Worm (Caenorhabditis elegans) whole organism, L1 larva: ENCODE results near the gene T04F3.3.

Experiments used
- C16A3.4 ChIP-seq: fragments of 150-350 bp; optimal IDR thresholded peaks from 2 replicates; lab custom pipeline; 2014; ENCODE audit warnings: missing biosample characterization, missing genetic modification characterization
- C34B4.2 ChIP-seq: sonication (generic microtip); optimal IDR thresholded peaks from 2 replicates; lab custom pipeline; 2017; ENCODE audit warnings: mild to moderate bottlenecking, missing genetic modification characterization, missing compliant biosample characterization
- Y116A8C.19 ChIP-seq: sonication (generic microtip); optimal IDR thresholded peaks from 2 replicates; lab custom pipeline; 2016; ENCODE audit warnings: missing compliant biosample characterization, missing genetic modification characterization, borderline replicate concordance
- blmp-1 ChIP-seq: fragments of 150-350 bp; optimal IDR thresholded peaks from 2 replicates; lab custom pipeline; 2014; ENCODE audit warnings: missing biosample characterization, missing genetic modification characterization
- ceh-63 ChIP-seq: fragments of 200-800 bp; sonication (Bioruptor generic); optimal IDR thresholded peaks from 2 replicates; lab custom pipeline; 2018; ENCODE audit warnings: mild to moderate bottlenecking, missing genetic modification characterization, missing compliant biosample characterization
- ceh-8 ChIP-seq: fragments of 200-800 bp; sonication (Bioruptor generic); optimal IDR thresholded peaks from 2 replicates; lab custom pipeline; 2018; ENCODE audit warnings: mild to moderate bottlenecking, missing genetic modification characterization, moderate library complexity, missing compliant biosample characterization
- ces-1 ChIP-seq: fragments of 150-350 bp; optimal IDR thresholded peaks from 2 replicates; lab custom pipeline; 2014; ENCODE audit warnings: missing biosample characterization, missing genetic modification reagents, missing genetic modification characterization
- dpl-1 ChIP-seq, 3 experiments: fragments of 150-350 bp in 2 of 3; sonication (generic microtip) in 1 of 3; optimal IDR thresholded peaks; 2 replicates each; lab custom pipeline; 2014 to 2017; ENCODE audit warnings: missing biosample characterization in 3 of 3, missing genetic modification characterization in 3 of 3, missing genetic modification reagents in 3 of 3
- dsc-1 ChIP-seq: sonication (generic microtip); optimal IDR thresholded peaks from 2 replicates; lab custom pipeline; 2016; ENCODE audit warnings: mild to moderate bottlenecking, missing genetic modification characterization, missing compliant biosample characterization
- efl-3 ChIP-seq: fragments of 200-800 bp; sonication (Bioruptor generic); optimal IDR thresholded peaks from 2 replicates; lab custom pipeline; 2018; ENCODE audit warnings: mild to moderate bottlenecking, missing genetic modification characterization, missing compliant biosample characterization
- egl-13 ChIP-seq: sonication (generic microtip); optimal IDR thresholded peaks from 2 replicates; lab custom pipeline; 2016; ENCODE audit warnings: missing genotype, missing genetic modification reagents, missing genetic modification characterization, missing compliant biosample characterization
- elt-2 ChIP-seq: sonication (generic microtip); optimal IDR thresholded peaks from 2 replicates; lab custom pipeline; 2016; ENCODE audit warnings: missing genetic modification characterization, mild to moderate bottlenecking, inconsistent platforms, missing compliant biosample characterization, missing genetic modification reagents
- elt-3 ChIP-seq, 6 experiments: fragments of 150-350 bp in 1 of 6; sonication (generic microtip); optimal IDR thresholded peaks; 2 replicates each; lab custom pipeline; 2017 to 2018; ENCODE audit warnings: missing biosample characterization in 6 of 6, missing genetic modification characterization in 6 of 6, inconsistent platforms in 1 of 6
- ets-5 ChIP-seq: fragments of 200-800 bp; sonication (Bioruptor generic); IDR thresholded peaks from 2 replicates; pipeline ENCODE4 v1.3.6; 2022; ENCODE audit warnings: missing genetic modification characterization, missing compliant biosample characterization
- fkh-10 ChIP-seq: sonication (generic microtip); optimal IDR thresholded peaks from 2 replicates; lab custom pipeline; 2017; ENCODE audit warnings: missing biosample characterization, missing genetic modification reagents, missing genetic modification characterization
- fos-1 ChIP-seq: fragments of 150-350 bp; optimal IDR thresholded peaks from 2 replicates; lab custom pipeline; 2014; ENCODE audit warnings: missing biosample characterization, missing genetic modification characterization
- grh-1 ChIP-seq: fragments of 200-800 bp; sonication (Bioruptor generic); IDR thresholded peaks from 2 replicates; pipeline ENCODE4 v1.3.6; 2022; ENCODE audit warnings: missing genetic modification reagents, missing genetic modification characterization, missing compliant biosample characterization
- hlh-4 ChIP-seq: sonication (generic microtip); optimal IDR thresholded peaks from 2 replicates; lab custom pipeline; 2016; ENCODE audit warnings: mild to moderate bottlenecking, missing genetic modification characterization, missing compliant biosample characterization
- isw-1 ChIP-seq: fragments of 200-800 bp; sonication (Bioruptor generic); IDR thresholded peaks from 2 replicates; pipeline ENCODE4 v1.3.6; 2022; ENCODE audit warnings: missing genetic modification characterization, missing compliant biosample characterization
- lin-13 ChIP-seq: fragments of 150-350 bp; optimal IDR thresholded peaks from 2 replicates; lab custom pipeline; 2014; ENCODE audit warnings: missing biosample characterization, missing genetic modification reagents, missing genetic modification characterization
- lin-15B ChIP-seq: fragments of 150-350 bp; sonication (generic microtip); optimal IDR thresholded peaks from 3 replicates; lab custom pipeline; 2014; ENCODE audit warnings: missing biosample characterization, missing genetic modification characterization
- lin-39 ChIP-seq: fragments of 150-350 bp; optimal IDR thresholded peaks from 2 replicates; lab custom pipeline; 2014; ENCODE audit warnings: missing biosample characterization, missing genetic modification reagents, missing genetic modification characterization
- lsy-2 ChIP-seq, 2 experiments: fragments of 150-350 bp; optimal IDR thresholded peaks; 2 replicates each; lab custom pipeline; 2014; ENCODE audit warnings: missing biosample characterization in 2 of 2, missing genetic modification characterization in 2 of 2
- mdl-1 ChIP-seq, 2 experiments: fragments of 150-350 bp; optimal IDR thresholded peaks; 2 replicates each; lab custom pipeline; 2014 to 2017; ENCODE audit warnings: missing biosample characterization in 2 of 2, missing genetic modification characterization in 2 of 2, inconsistent platforms in 1 of 2
- mef-2 ChIP-seq: fragments of 150-350 bp; optimal IDR thresholded peaks from 2 replicates; lab custom pipeline; 2014; ENCODE audit warnings: missing biosample characterization, missing genetic modification characterization
- mep-1 ChIP-seq: fragments of 150-350 bp; optimal IDR thresholded peaks from 2 replicates; lab custom pipeline; 2014; ENCODE audit warnings: missing biosample characterization, missing genetic modification characterization
- nhr-11 ChIP-seq: fragments of 150-350 bp; optimal IDR thresholded peaks from 2 replicates; lab custom pipeline; 2014; ENCODE audit warnings: missing biosample characterization, missing genetic modification characterization
- nhr-12 ChIP-seq: sonication (generic microtip); optimal IDR thresholded peaks from 2 replicates; lab custom pipeline; 2017; ENCODE audit warnings: missing biosample characterization, missing genetic modification characterization
- nhr-19 ChIP-seq: fragments of 200-800 bp; sonication (Bioruptor generic); conservative IDR thresholded peaks from 2 replicates; pipeline ENCODE4 v1.3.6; 2022; ENCODE audit warnings: missing genetic modification characterization, missing compliant biosample characterization
- nhr-20 ChIP-seq: sonication (generic microtip); optimal IDR thresholded peaks from 2 replicates; lab custom pipeline; 2016; ENCODE audit warnings: mild to moderate bottlenecking, missing genetic modification characterization, missing compliant biosample characterization
- nhr-71 ChIP-seq: sonication (generic microtip); optimal IDR thresholded peaks from 2 replicates; lab custom pipeline; 2016; ENCODE audit warnings: mild to moderate bottlenecking, missing genetic modification characterization, moderate library complexity, missing compliant biosample characterization
- nhr-85 ChIP-seq: sonication (generic microtip); peaks from one replicate; lab custom pipeline; 2016; ENCODE audit warnings: missing genetic modification characterization, inconsistent platforms, missing compliant biosample characterization
- nhr-90 ChIP-seq: sonication (generic microtip); optimal IDR thresholded peaks from 2 replicates; lab custom pipeline; 2016; ENCODE audit warnings: mild to moderate bottlenecking, missing genetic modification characterization, missing compliant biosample characterization; ENCODE audit not compliant: poor library complexity
- pag-3 ChIP-seq: sonication (generic microtip); optimal IDR thresholded peaks from 2 replicates; lab custom pipeline; 2017; ENCODE audit warnings: missing genetic modification characterization, mild to moderate bottlenecking, missing compliant biosample characterization, antibody characterized with exemption, borderline replicate concordance; ENCODE audit not compliant: insufficient read depth
- pax-3 ChIP-seq: fragments of 200-800 bp; sonication (Bioruptor generic); optimal IDR thresholded peaks from 2 replicates; lab custom pipeline; 2018; ENCODE audit warnings: mild to moderate bottlenecking, missing genetic modification characterization, moderate library complexity, missing compliant biosample characterization
- pqm-1 ChIP-seq: sonication (generic microtip); optimal IDR thresholded peaks from 3 replicates; lab custom pipeline; 2017; ENCODE audit warnings: missing biosample characterization, missing genetic modification characterization
- rnt-1 ChIP-seq: sonication (generic microtip); optimal IDR thresholded peaks from 2 replicates; lab custom pipeline; 2016; ENCODE audit warnings: mild to moderate bottlenecking, missing genetic modification characterization, moderate library complexity, missing compliant biosample characterization
- snu-23 ChIP-seq: sonication (generic microtip); optimal IDR thresholded peaks from 2 replicates; lab custom pipeline; 2016; ENCODE audit warnings: missing genetic modification characterization, missing compliant biosample characterization
- sox-4 ChIP-seq: sonication (generic microtip); optimal IDR thresholded peaks from 2 replicates; lab custom pipeline; 2016; ENCODE audit warnings: missing genetic modification characterization, missing compliant biosample characterization
- sptf-1 ChIP-seq: fragments of 150-350 bp; optimal IDR thresholded peaks from 2 replicates; lab custom pipeline; 2014; ENCODE audit warnings: missing biosample characterization, missing genetic modification characterization
- swsn-7 ChIP-seq: sonication (generic microtip); optimal IDR thresholded peaks from 2 replicates; lab custom pipeline; 2016; ENCODE audit warnings: missing genetic modification characterization, missing compliant biosample characterization
- tlp-1 ChIP-seq: fragments of 150-350 bp; optimal IDR thresholded peaks from 2 replicates; lab custom pipeline; 2014; ENCODE audit warnings: missing biosample characterization, missing genetic modification characterization
- vab-15 ChIP-seq: sonication (generic microtip); optimal IDR thresholded peaks from 2 replicates; lab custom pipeline; 2017; ENCODE audit warnings: missing genotype, mild to moderate bottlenecking, missing genetic modification characterization, missing compliant biosample characterization
- xbp-1 ChIP-seq: sonication (generic microtip); optimal IDR thresholded peaks from 2 replicates; lab custom pipeline; 2016; ENCODE audit warnings: missing genetic modification characterization, missing compliant biosample characterization
- zag-1 ChIP-seq: fragments of 150-350 bp; optimal IDR thresholded peaks from 2 replicates; lab custom pipeline; 2014; ENCODE audit warnings: missing biosample characterization, missing genetic modification characterization
- ztf-11 ChIP-seq, 2 experiments: sonication (generic microtip); optimal IDR thresholded peaks; 2 replicates each; lab custom pipeline; 2016 to 2017; ENCODE audit warnings: missing genetic modification characterization in 2 of 2, missing biosample characterization in 1 of 2, missing compliant biosample characterization in 1 of 2
- ztf-4 ChIP-seq: fragments of 150-350 bp; optimal IDR thresholded peaks from 2 replicates; lab custom pipeline; 2014; ENCODE audit warnings: missing biosample characterization, missing genetic modification characterization

Gene T04F3.3

ce11 chrV:11787258-11787657 is 28.5 kb downstream of the T04F3.3 start, which contains the start of gene F55A11.7:
Gene F55A11.7, minus strand, starts transcription at chrV:11787443.
- TF ChIP-seq swsn-7 (no peak), blmp-1 (tag; lab: Kevin White, UChicago) (peak; percentile 94)

DNA sequence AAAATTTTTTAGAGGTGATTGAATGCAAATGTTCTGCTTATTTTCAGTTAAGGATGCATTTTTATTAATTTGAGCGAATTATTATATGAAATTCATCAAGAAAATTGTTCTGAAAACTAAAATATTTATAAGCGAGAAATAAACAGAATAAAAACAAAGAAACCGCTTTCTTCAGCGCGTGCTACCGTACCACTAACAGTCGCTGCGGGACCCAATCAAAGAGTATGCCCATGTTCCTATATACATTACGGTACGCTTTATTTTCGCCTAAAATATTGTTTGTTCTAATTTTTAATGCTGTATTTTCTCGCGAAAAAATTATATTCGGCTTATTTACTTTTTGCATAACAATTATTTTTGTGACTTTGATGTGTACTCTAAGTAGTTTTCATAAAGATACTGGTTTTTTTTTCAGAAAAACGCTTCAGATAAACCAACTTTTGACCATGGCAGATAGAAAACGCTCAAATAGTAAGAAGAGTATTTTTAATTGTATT is 29.1 kb downstream of the T04F3.3 start, which contains the start of gene F55A11.8:
Gene F55A11.8, plus strand, starts transcription at position 447 of the 497 bp plus-strand sequence.
- TF ChIP-seq mdl-1 (tag; optimal IDR thresholded peaks at IDR 0.05; lab: Kevin White, UChicago): no peak
- TF ChIP-seq ets-5: no peak
- peak; percentile 23 for TF ChIP-seq nhr-85 (tag; lab: Kevin White, UChicago)
- no peak for TF ChIP-seq lin-13 (GFP tag; lab: Kevin White, UChicago)

ce11 chrV:11789474-11789873 is 30.7 kb downstream of the T04F3.3 start, which contains the start of gene D2023.1:
Gene D2023.1, plus strand, starts transcription at chrV:11789550.
- no peak for TF ChIP-seq zag-1
- TF ChIP-seq mep-1: no peak
- no peak for TF ChIP-seq lsy-2 (tag; optimal IDR thresholded peaks at IDR 0.05; lab: Kevin White, UChicago)
- TF ChIP-seq nhr-12 (tag; lab: Kevin White, UChicago): no peak

ce11 chrV:11794172-11794571 is 35.4 kb downstream of the T04F3.3 start:
- TF ChIP-seq nhr-19: no peak
- TF ChIP-seq nhr-20 (tag; lab: Kevin White, UChicago): no peak
- no peak for TF ChIP-seq vab-15 (tag; lab: Kevin White, UChicago)
- no peak for TF ChIP-seq Y116A8C.19 (tag; lab: Kevin White, UChicago)
- TF ChIP-seq hlh-4 (tag; lab: Kevin White, UChicago): no peak
- TF ChIP-seq nhr-11: no peak
- TF ChIP-seq ztf-4 (tag; lab: Kevin White, UChicago): no peak
- TF ChIP-seq C34B4.2: no peak
- TF ChIP-seq isw-1 (GFP tag; lab: Robert Waterston, UW): no peak
- TF ChIP-seq swsn-7: no peak
- no peak for TF ChIP-seq lin-15B (tag; lab: Kevin White, UChicago)
- TF ChIP-seq elt-2 (tag; lab: Kevin White, UChicago): no peak
- TF ChIP-seq pqm-1: no peak
- no peak for TF ChIP-seq egl-13 (tag; lab: Kevin White, UChicago)
- TF ChIP-seq pax-3 (tag; lab: Kevin White, UChicago): no peak
- no peak for TF ChIP-seq fos-1 (tag; lab: Kevin White, UChicago)
- no peak for TF ChIP-seq tlp-1 (tag; lab: Kevin White, UChicago)
- TF ChIP-seq dpl-1 (GFP tag; optimal IDR thresholded peaks at IDR 0.05; lab: Kevin White, UChicago): no peak
- no peak for TF ChIP-seq mef-2
- TF ChIP-seq rnt-1 (tag; lab: Kevin White, UChicago): no peak

DNA sequence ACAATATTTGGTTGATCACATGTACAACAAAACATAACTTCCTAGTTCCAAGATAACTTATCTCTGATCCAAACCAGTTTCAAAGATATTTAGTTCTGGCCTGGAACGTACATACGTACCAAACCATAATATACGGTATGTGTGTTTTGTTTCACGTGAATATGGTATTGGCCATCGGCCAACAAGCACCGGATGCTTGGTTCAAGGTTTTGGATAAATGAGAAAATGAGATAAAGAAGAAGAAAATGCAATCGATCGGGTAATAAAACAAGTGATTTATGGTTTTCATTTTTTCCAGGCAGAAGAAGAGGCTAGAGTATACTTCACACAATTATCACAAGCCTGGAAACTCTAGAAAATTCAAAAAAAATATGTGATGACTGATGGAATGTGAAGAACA is 36.6 kb downstream of the T04F3.3 start:
- TF ChIP-seq nhr-90 (peak; percentile 43), ces-1 (GFP tag; lab: Kevin White, UChicago) (no peak), elt-3 (tag; optimal IDR thresholded peaks at IDR 0.05; lab: Kevin White, UChicago) (peak in 2 of 6 experiments; percentile 75 to 87), xbp-1 (tag; lab: Kevin White, UChicago) (no peak), isw-1 (GFP tag; lab: Robert Waterston, UW) (no peak), grh-1 (peak; percentile 64), nhr-71 (peak; percentile 68), fkh-10 (GFP tag; lab: Kevin White, UChicago) (no peak), snu-23 (GFP tag; lab: Kevin White, UChicago) (peak; percentile 32), ceh-63 (GFP tag; lab: Kevin White, UChicago) (no peak), pag-3 (tag; lab: Kevin White, UChicago) (no peak), efl-3 (GFP tag; lab: Kevin White, UChicago) (no peak), ztf-11 (tag; optimal IDR thresholded peaks at IDR 0.05; lab: Kevin White, UChicago) (no peak), lin-39 (no peak), C16A3.4 (tag; lab: Kevin White, UChicago) (peak; percentile 4), dsc-1 (tag; lab: Kevin White, UChicago) (no peak), ceh-8 (GFP tag; lab: Kevin White, UChicago) (no peak), sox-4 (no peak), Y116A8C.19 (tag; lab: Kevin White, UChicago) (no peak), vab-15 (tag; lab: Kevin White, UChicago) (no peak), sptf-1 (no peak)
